Fruit fly (Drosophila melanogaster): ENCODE measurements around the gene CG33523.

dm6 chr3L:5952132-5952531 lies 28.5 kb downstream of the CG33523 start:
- no peak for TF ChIP-seq CG8478 (optimal IDR thresholded peaks at IDR 0.05)
- no peak for TF ChIP-seq CTCF (optimal IDR thresholded peaks at IDR 0.05)
